Worm (Caenorhabditis elegans): Measurements from ENCODE around the gene Y51H4A.6.

- no peak for TF ChIP-seq C16A3.4 (tag; optimal IDR thresholded peaks at IDR 0.05)
- no peak for TF ChIP-seq lin-39 (tag; optimal IDR thresholded peaks at IDR 0.05)
- no peak for TF ChIP-seq unc-130 (tag; optimal IDR thresholded peaks at IDR 0.05)
- no peak for TF ChIP-seq pag-3 (tag; optimal IDR thresholded peaks at IDR 0.05; ENCODE audit: borderline replicate concordance, insufficient read depth)
- no peak for TF ChIP-seq ces-1 (GFP tag; optimal IDR thresholded peaks at IDR 0.05)
- no peak for TF ChIP-seq zag-1 (tag; optimal IDR thresholded peaks at IDR 0.05)
- no peak for TF ChIP-seq nhr-77 (tag; optimal IDR thresholded peaks at IDR 0.05)
Observed at ce11 chrIV:16551457-16551856, 18.0 kb downstream of the Y51H4A.6 start.

All from whole organism, L1 larva.